Worm (Caenorhabditis elegans): Measurements from ENCODE around the gene wdr-54.

wdr-54 gene

ce11 chrX:876935-877334, 48.2 kb downstream of the wdr-54 start, which contains the start of gene ZC13.1 (continued):
- no peak for TF ChIP-seq dmd-9 (GFP tag; IDR thresholded peaks at IDR 0.05)

- TF ChIP-seq unc-62 (GFP tag; optimal IDR thresholded peaks at IDR 0.05 in 1 of 2) (peak in 1 of 2 experiments; percentile 66), unc-62 (tag; optimal IDR thresholded peaks at IDR 0.05) (no peak), aha-1 (tag) (peak; percentile 6), mes-2 (tag; optimal IDR thresholded peaks at IDR 0.05; ENCODE audit: poor library complexity, severe bottlenecking) (no peak), ctbp-1 (GFP tag; IDR thresholded peaks at IDR 0.05) (no peak), F44E2.7 (GFP tag; IDR thresholded peaks at IDR 0.05) (no peak), fkh-10 (GFP tag; optimal IDR thresholded peaks at IDR 0.05) (no peak), zag-1 (tag; optimal IDR thresholded peaks at IDR 0.05) (no peak), snpc-4 (tag; optimal IDR thresholded peaks at IDR 0.05) (no peak), hmg-1.1 (GFP tag; IDR thresholded peaks at IDR 0.05) (no peak), mep-1 (tag; optimal IDR thresholded peaks at IDR 0.05) (no peak)
Observed at ce11 chrX:880367-880766, 51.7 kb downstream of the wdr-54 start, which contains the start of gene ZC13.2. TSS of gene ZC13.2 (plus strand) at chrX:880667.
